Fruit fly (Drosophila melanogaster) whole organism, embryonic: ENCODE data around the gene dind.

Experiments used
- Ada2b ChIP-seq: fragments of 200-800 bp; sonication (Bioruptor generic); IDR thresholded peaks from 2 replicates; pipeline ENCODE4 v1.3.6; 2022; ENCODE audit warnings: missing biosample characterization, missing genetic modification characterization
- Aef1 ChIP-seq: fragments of 200-800 bp; sonication (Bioruptor generic); IDR thresholded peaks from 3 replicates; pipeline ENCODE4 v1.3.6; 2022; ENCODE audit warnings: missing biosample characterization, missing genetic modification characterization
- BtbVII ChIP-seq: fragments of 200-800 bp; sonication (Bioruptor generic); optimal IDR thresholded peaks from 3 replicates; lab custom pipeline; 2017; ENCODE audit warnings: missing biosample characterization, mild to moderate bottlenecking, missing genetic modification characterization
- CG13424 ChIP-seq: fragments of 200-800 bp; sonication (Bioruptor generic); optimal IDR thresholded peaks from 2 replicates; lab custom pipeline; 2019; ENCODE audit warnings: missing biosample characterization, mild to moderate bottlenecking, missing genetic modification characterization, moderate library complexity
- CG14710 ChIP-seq: fragments of 200-800 bp; sonication (Bioruptor generic); optimal IDR thresholded peaks from 3 replicates; lab custom pipeline; 2019; ENCODE audit warnings: missing biosample characterization, mild to moderate bottlenecking, missing genetic modification characterization, moderate library complexity
- CG1603 ChIP-seq: fragments of 200-800 bp; sonication (Bioruptor generic); optimal IDR thresholded peaks from 2 replicates; lab custom pipeline; 2019; ENCODE audit warnings: missing biosample characterization, mild to moderate bottlenecking, missing genetic modification characterization, moderate library complexity
- CG16863 ChIP-seq: fragments of 200-800 bp; sonication (Bioruptor generic); optimal IDR thresholded peaks from 3 replicates; lab custom pipeline; 2016; ENCODE audit warnings: missing biosample characterization, missing genetic modification characterization
- CG17359 ChIP-seq: fragments of 200-800 bp; sonication (Bioruptor generic); optimal IDR thresholded peaks from 3 replicates; lab custom pipeline; 2018; ENCODE audit warnings: missing biosample characterization, mild to moderate bottlenecking, missing genetic modification characterization, moderate library complexity
- CG2129 ChIP-seq: fragments of 200-800 bp; sonication (Bioruptor generic); IDR thresholded peaks from 2 replicates; pipeline ENCODE4 v1.3.6; 2022; ENCODE audit warnings: missing biosample characterization, missing genetic modification characterization; ENCODE audit not compliant: partially characterized antibody
- CG2712 ChIP-seq: fragments of 200-800 bp; optimal IDR thresholded peaks from 3 replicates; lab custom pipeline; 2019; ENCODE audit warnings: missing biosample characterization, mild to moderate bottlenecking, missing genetic modification characterization, moderate library complexity
- CG3065 ChIP-seq: fragments of 200-800 bp; sonication (Bioruptor generic); optimal IDR thresholded peaks from 2 replicates; lab custom pipeline; 2016; ENCODE audit warnings: missing biosample characterization, missing genetic modification characterization
- CG31441 ChIP-seq: fragments of 200-800 bp; sonication (Bioruptor generic); IDR thresholded peaks from 2 replicates; pipeline ENCODE4 v1.3.6; 2022; ENCODE audit warnings: missing biosample characterization, missing genetic modification characterization
- CG3281 ChIP-seq: fragments of 200-800 bp; sonication (Bioruptor generic); optimal IDR thresholded peaks from 3 replicates; lab custom pipeline; 2017; ENCODE audit warnings: missing biosample characterization, mild to moderate bottlenecking, missing genetic modification characterization
- CG3726 ChIP-seq: fragments of 200-800 bp; sonication (Bioruptor generic); IDR thresholded peaks from 3 replicates; pipeline ENCODE4, ENCODE4 v1.3.6; 2022; ENCODE audit warnings: missing biosample characterization, missing genetic modification characterization
- CG3847 ChIP-seq: fragments of 200-800 bp; sonication (Bioruptor generic); IDR thresholded peaks from 2 replicates; pipeline ENCODE4 v1.3.6; 2022; ENCODE audit warnings: missing biosample characterization, missing genetic modification characterization
- CG4282 ChIP-seq: fragments of 200-800 bp; sonication (Bioruptor generic); optimal IDR thresholded peaks from 2 replicates; lab custom pipeline; 2016; ENCODE audit warnings: missing biosample characterization, missing genetic modification characterization
- CG7271 ChIP-seq: fragments of 200-800 bp; sonication (Bioruptor generic); optimal IDR thresholded peaks from 2 replicates; lab custom pipeline; 2018; ENCODE audit warnings: missing biosample characterization, mild to moderate bottlenecking, missing genetic modification characterization, moderate library complexity
- CG7928 ChIP-seq: fragments of 200-800 bp; sonication (Bioruptor generic); optimal IDR thresholded peaks from 2 replicates; lab custom pipeline; 2017; ENCODE audit warnings: missing biosample characterization, mild to moderate bottlenecking, missing genetic modification characterization
- CG9817 ChIP-seq: fragments of 200-800 bp; sonication (Bioruptor generic); optimal IDR thresholded peaks from 2 replicates; lab custom pipeline; 2018; ENCODE audit warnings: missing biosample characterization, mild to moderate bottlenecking, missing genetic modification characterization, moderate library complexity
- CoRest ChIP-seq: fragments of 200-800 bp; sonication (Bioruptor generic); optimal IDR thresholded peaks from 3 replicates; lab custom pipeline; 2018; ENCODE audit warnings: missing biosample characterization, mild to moderate bottlenecking, missing genetic modification characterization, moderate library complexity
- Dip3 ChIP-seq: fragments of 200-800 bp; sonication (Bioruptor generic); optimal IDR thresholded peaks from 3 replicates; lab custom pipeline; 2016; ENCODE audit warnings: missing biosample characterization, missing genetic modification characterization
- Fer1 ChIP-seq: fragments of 200-800 bp; sonication (Bioruptor generic); optimal IDR thresholded peaks from 2 replicates; lab custom pipeline; 2017; ENCODE audit warnings: missing biosample characterization, mild to moderate bottlenecking, missing genetic modification characterization
- Hand ChIP-seq: fragments of 200-800 bp; sonication (Bioruptor generic); optimal IDR thresholded peaks from 2 replicates; lab custom pipeline; 2017; ENCODE audit warnings: mild to moderate bottlenecking, missing biosample characterization, missing genetic modification reagents, missing genetic modification characterization
- Hr51 ChIP-seq, 2 experiments: fragments of 200-800 bp; sonication (Bioruptor generic); optimal IDR thresholded peaks; 2 replicates in 1 of 2; 3 replicates in 1 of 2; lab custom pipeline; 2016 to 2018; ENCODE audit warnings: missing biosample characterization in 2 of 2, missing genetic modification characterization in 2 of 2, mild to moderate bottlenecking in 1 of 2, moderate library complexity in 1 of 2
- Lpt ChIP-seq: fragments of >200 bp; optimal IDR thresholded peaks from 2 replicates; lab custom pipeline; 2018; ENCODE audit warnings: missing biosample characterization, missing genetic modification characterization
- Nf-YB ChIP-seq: fragments of 200-800 bp; sonication (Bioruptor generic); optimal IDR thresholded peaks from 3 replicates; lab custom pipeline; 2019; ENCODE audit warnings: missing biosample characterization, mild to moderate bottlenecking, missing genetic modification characterization, moderate library complexity
- NfI ChIP-seq: fragments of 200-800 bp; sonication (Bioruptor generic); optimal IDR thresholded peaks from 3 replicates; lab custom pipeline; 2018; ENCODE audit warnings: missing biosample characterization, mild to moderate bottlenecking, missing genetic modification characterization, moderate library complexity
- Optix ChIP-seq: fragments of 200-800 bp; sonication (Bioruptor generic); IDR thresholded peaks from 3 replicates; pipeline ENCODE4 v1.3.6; 2022; ENCODE audit warnings: missing biosample characterization, missing genetic modification characterization
- Ptx1 ChIP-seq: fragments of 200-800 bp; sonication (Bioruptor generic); IDR thresholded peaks from 2 replicates; pipeline ENCODE4 v1.3.6; 2022; ENCODE audit warnings: missing biosample characterization, missing genetic modification characterization
- Sox100B ChIP-seq: fragments of 200-800 bp; sonication (Bioruptor generic); optimal IDR thresholded peaks from 3 replicates; lab custom pipeline; 2018; ENCODE audit warnings: missing biosample characterization, mild to moderate bottlenecking, missing genetic modification characterization
- Sry-δ ChIP-seq: fragments of 200-800 bp; sonication (Bioruptor generic); optimal IDR thresholded peaks from 2 replicates; lab custom pipeline; 2016; ENCODE audit warnings: missing biosample characterization, missing genetic modification characterization
- Xrp1 ChIP-seq: fragments of 200-800 bp; sonication (Bioruptor generic); IDR thresholded peaks from 2 replicates; pipeline ENCODE4 v1.3.6; 2022; ENCODE audit warnings: missing biosample characterization, missing genetic modification characterization
- az2 ChIP-seq: fragments of 200-800 bp; sonication (Bioruptor generic); optimal IDR thresholded peaks from 3 replicates; lab custom pipeline; 2016; ENCODE audit warnings: missing biosample characterization, missing genetic modification characterization
- bsh ChIP-seq, 2 experiments: fragments of 200-800 bp; sonication (Bioruptor generic); optimal IDR thresholded peaks; 2 replicates each; lab custom pipeline; 2017 to 2018; ENCODE audit warnings: mild to moderate bottlenecking in 2 of 2, missing biosample characterization in 2 of 2, missing genetic modification characterization in 2 of 2, moderate library complexity in 1 of 2
- chn ChIP-seq: fragments of 200-800 bp; sonication (Bioruptor generic); optimal IDR thresholded peaks from 2 replicates; lab custom pipeline; 2016; ENCODE audit warnings: missing biosample characterization, missing genetic modification characterization
- gcm2 ChIP-seq: fragments of 200-800 bp; sonication (Bioruptor generic); optimal IDR thresholded peaks from 2 replicates; lab custom pipeline; 2016; ENCODE audit warnings: missing biosample characterization, missing genetic modification characterization
- hbn ChIP-seq: fragments of 200-800 bp; sonication (Bioruptor generic); IDR thresholded peaks from 2 replicates; pipeline ENCODE4 v1.3.6; 2022; ENCODE audit warnings: missing biosample characterization, missing genetic modification characterization; ENCODE audit not compliant: partially characterized antibody
- ind ChIP-seq: fragments of 200-800 bp; sonication (Bioruptor generic); optimal IDR thresholded peaks from 3 replicates; lab custom pipeline; 2016; ENCODE audit warnings: missing biosample characterization, missing genetic modification characterization
- insv ChIP-seq, 2 experiments: fragments of 200-800 bp; sonication (Bioruptor generic); optimal IDR thresholded peaks; 3 replicates each; lab custom pipeline; 2016 to 2018; ENCODE audit warnings: missing biosample characterization in 2 of 2, missing genetic modification characterization in 2 of 2
- inv ChIP-seq: fragments of 200-800 bp; sonication (Bioruptor generic); IDR thresholded peaks from 2 replicates; pipeline ENCODE4 v1.3.6; 2022; ENCODE audit warnings: missing biosample characterization, missing genetic modification characterization; ENCODE audit not compliant: partially characterized antibody
- jigr1 ChIP-seq: fragments of 200-800 bp; sonication (Bioruptor generic); IDR thresholded peaks from 3 replicates; pipeline ENCODE4 v1.3.6; 2022; ENCODE audit warnings: missing biosample characterization, missing genetic modification characterization
- lola ChIP-seq, 3 experiments: fragments of >200 bp in 2 of 3; fragments of 200-800 bp in 1 of 3; sonication (Bioruptor generic) in 1 of 3; optimal IDR thresholded peaks; 2 replicates each; lab custom pipeline; 2017 to 2019; ENCODE audit warnings: missing biosample characterization in 3 of 3, missing genetic modification characterization in 3 of 3, mild to moderate bottlenecking in 1 of 3, moderate library complexity in 1 of 3
- mam ChIP-seq: fragments of 200-800 bp; sonication (Bioruptor generic); optimal IDR thresholded peaks from 3 replicates; lab custom pipeline; 2016; ENCODE audit warnings: missing biosample characterization, missing genetic modification characterization
- mld ChIP-seq: fragments of 200-800 bp; sonication (Bioruptor generic); IDR thresholded peaks from 3 replicates; pipeline ENCODE4 v1.3.6; 2022; ENCODE audit warnings: missing biosample characterization, missing genetic modification characterization; ENCODE audit not compliant: partially characterized antibody
- schlank ChIP-seq: fragments of 200-800 bp; sonication (Bioruptor generic); optimal IDR thresholded peaks from 2 replicates; lab custom pipeline; 2018; ENCODE audit warnings: missing biosample characterization, mild to moderate bottlenecking, missing genetic modification characterization
- sob ChIP-seq: fragments of 200-800 bp; sonication (Bioruptor generic); IDR thresholded peaks from 2 replicates; pipeline ENCODE4 v1.3.6; 2022; ENCODE audit warnings: missing biosample characterization, missing genetic modification characterization
- ssp ChIP-seq: fragments of 200-800 bp; sonication (Bioruptor generic); IDR thresholded peaks from 2 replicates; pipeline ENCODE4 v1.3.6; 2022; ENCODE audit warnings: missing biosample characterization, missing genetic modification characterization
- tgo ChIP-seq: fragments of 200-800 bp; sonication (Bioruptor generic); IDR thresholded peaks from 3 replicates; pipeline ENCODE4 v1.3.6; 2022; ENCODE audit warnings: missing biosample characterization, missing genetic modification characterization
- tin ChIP-seq: fragments of 200-800 bp; sonication (Bioruptor generic); optimal IDR thresholded peaks from 3 replicates; lab custom pipeline; 2016; ENCODE audit warnings: missing biosample characterization, missing genetic modification characterization
- zfh2 ChIP-seq: fragments of 200-800 bp; sonication (Bioruptor generic); optimal IDR thresholded peaks from 2 replicates; lab custom pipeline; 2016; ENCODE audit warnings: missing biosample characterization, missing genetic modification characterization

dind gene

dm6 chr3R:18669812-18670211 lies 7.5 kb downstream of the dind start (continued):
- no peak for TF ChIP-seq gcm2 (GFP tag; lab: Kevin White, UChicago)
- peak in 1 of 2 experiments; percentile 13 for TF ChIP-seq Hr51 (GFP tag; optimal IDR thresholded peaks at IDR 0.05; lab: Kevin White, UChicago)
- no peak for TF ChIP-seq hbn (GFP tag; lab: Robert Waterston, UW)
- peak; percentile 46; the same call in 1 of the 2 replicates for TF ChIP-seq Xrp1 (GFP tag; lab: Robert Waterston, UW)
- TF ChIP-seq insv (GFP tag; optimal IDR thresholded peaks at IDR 0.05; lab: Kevin White, UChicago), result no peak
- peak; percentile 32 for TF ChIP-seq Sox100B (GFP tag; lab: Kevin White, UChicago)
- no peak for TF ChIP-seq Nf-YB
- TF ChIP-seq tgo (GFP tag; lab: Robert Waterston, UW), result peak; percentile 43; the same call in 2 of the 3 replicates
- peak; percentile 48 for TF ChIP-seq CG13424 (tag; lab: Kevin White, UChicago)
- TF ChIP-seq Fer1 (GFP tag; lab: Kevin White, UChicago), result peak; percentile 46
- peak; percentile 35 for TF ChIP-seq Ada2b (GFP tag; lab: Robert Waterston, UW)
- peak; percentile 7 for TF ChIP-seq az2 (GFP tag; lab: Kevin White, UChicago)
- no peak for TF ChIP-seq Lpt (GFP tag; lab: Kevin White, UChicago)
- 0 out of 3 replicates have a peak, but pooled peaks have one; percentile 7 for TF ChIP-seq CG3726
- no peak for TF ChIP-seq Optix (GFP tag; lab: Robert Waterston, UW)
- TF ChIP-seq sob, result peak; percentile 8; the same call in 1 of the 2 replicates
- TF ChIP-seq jigr1, result no peak
- no peak for TF ChIP-seq mld
- peak; percentile 47 for TF ChIP-seq CG9817 (tag; lab: Kevin White, UChicago)
- TF ChIP-seq CoRest (tag; lab: Kevin White, UChicago), result peak; percentile 33
- TF ChIP-seq ind, result peak; percentile 28
- TF ChIP-seq inv (GFP tag; lab: Robert Waterston, UW), result no peak
- peak; percentile 12 for TF ChIP-seq CG16863
- peak; percentile 33 for TF ChIP-seq BtbVII (GFP tag; lab: Kevin White, UChicago)
- TF ChIP-seq CG4282, result no peak
- no peak for TF ChIP-seq CG2129 (GFP tag; lab: Robert Waterston, UW)
- TF ChIP-seq Dip3 (GFP tag; lab: Kevin White, UChicago), result no peak
- peak; percentile 0 for TF ChIP-seq NfI (GFP tag; lab: Kevin White, UChicago)
- TF ChIP-seq CG7928 (GFP tag; lab: Kevin White, UChicago), result no peak
- peak; percentile 43 for TF ChIP-seq Ptx1 (GFP tag; lab: Robert Waterston, UW)
- TF ChIP-seq Sry-δ, result no peak
- no peak for TF ChIP-seq CG31441 (GFP tag; lab: Robert Waterston, UW)
- TF ChIP-seq CG17359, result peak; percentile 6
- TF ChIP-seq mam (GFP tag; lab: Kevin White, UChicago), result peak; percentile 20
- TF ChIP-seq CG1603 (tag; lab: Kevin White, UChicago), result peak; percentile 32
- TF ChIP-seq CG3065, result no peak
- TF ChIP-seq tin, result peak; percentile 12
- TF ChIP-seq ssp (GFP tag; lab: Robert Waterston, UW), result no peak
- peak; percentile 7 for TF ChIP-seq CG14710 (tag; lab: Kevin White, UChicago)
- TF ChIP-seq schlank (tag; lab: Kevin White, UChicago), result no peak
- TF ChIP-seq CG3281 (GFP tag; lab: Kevin White, UChicago), result no peak
- TF ChIP-seq CG2712, result peak; percentile 41
- peak; percentile 28 to 37 for TF ChIP-seq bsh (GFP tag; optimal IDR thresholded peaks at IDR 0.05; lab: Kevin White, UChicago)
- TF ChIP-seq zfh2 (GFP tag; lab: Kevin White, UChicago), result no peak
- TF ChIP-seq lola (GFP tag; optimal IDR thresholded peaks at IDR 0.05; lab: Kevin White, UChicago), result no peak
- no peak for TF ChIP-seq CG7271 (tag; lab: Kevin White, UChicago)
- peak; percentile 20; the same call in 1 of the 2 replicates for TF ChIP-seq CG3847 (GFP tag; lab: Robert Waterston, UW)
- peak; percentile 11 for TF ChIP-seq chn (GFP tag; lab: Kevin White, UChicago)
- TF ChIP-seq Aef1 (GFP tag; lab: Robert Waterston, UW), result peak; percentile 26; the same call in 1 of the 3 replicates
- no peak for TF ChIP-seq Hand (GFP tag; lab: Kevin White, UChicago)
